Worm (Caenorhabditis elegans) whole organism, late embryonic: ENCODE measurements around the gene T12E12.6.

Experiments
- C08G9.2 ChIP-seq: sonication (generic microtip); optimal IDR thresholded peaks from 2 replicates; lab custom pipeline; 2016; ENCODE audit warnings: mild to moderate bottlenecking, missing genetic modification characterization, moderate library complexity, missing compliant biosample characterization
- F13H6.1 ChIP-seq: sonication (generic microtip); optimal IDR thresholded peaks from 2 replicates; lab custom pipeline; 2016; ENCODE audit warnings: missing genetic modification characterization, missing compliant biosample characterization
- T23F11.4 ChIP-seq: fragments of 200-800 bp; sonication (Bioruptor generic); optimal IDR thresholded peaks from 2 replicates; lab custom pipeline; 2018; ENCODE audit warnings: mild to moderate bottlenecking, missing genetic modification characterization, missing compliant biosample characterization
- ama-1 ChIP-seq: fragments of 150-350 bp; optimal IDR thresholded peaks from 2 replicates; lab custom pipeline; 2014
- ceh-14 ChIP-seq: sonication (generic microtip); optimal IDR thresholded peaks from 2 replicates; lab custom pipeline; 2016; ENCODE audit warnings: missing genotype, missing genetic modification characterization, missing compliant biosample characterization
- ceh-18 ChIP-seq: sonication (generic microtip); optimal IDR thresholded peaks from 2 replicates; lab custom pipeline; 2016; ENCODE audit warnings: missing genetic modification characterization, missing compliant biosample characterization
- ceh-22 ChIP-seq: sonication (generic microtip); optimal IDR thresholded peaks from 2 replicates; lab custom pipeline; 2017; ENCODE audit warnings: missing biosample characterization, missing genetic modification characterization
- ceh-31 ChIP-seq: sonication (generic microtip); optimal IDR thresholded peaks from 2 replicates; lab custom pipeline; 2016; ENCODE audit warnings: missing genetic modification characterization, missing compliant biosample characterization
- ceh-34 ChIP-seq: sonication (generic microtip); optimal IDR thresholded peaks from 2 replicates; lab custom pipeline; 2016; ENCODE audit warnings: mild to moderate bottlenecking, missing genetic modification characterization, missing compliant biosample characterization
- ceh-45 ChIP-seq: fragments of 200-800 bp; sonication (Bioruptor generic); IDR thresholded peaks from 2 replicates; pipeline ENCODE4 v1.3.6; 2022; ENCODE audit warnings: missing genetic modification reagents, missing genetic modification characterization, missing compliant biosample characterization
- ceh-6 ChIP-seq: fragments of 200-800 bp; sonication (Bioruptor generic); optimal IDR thresholded peaks from 2 replicates; lab custom pipeline; 2018; ENCODE audit warnings: mild to moderate bottlenecking, missing genetic modification characterization, missing compliant biosample characterization
- che-1 ChIP-seq: sonication (generic microtip); optimal IDR thresholded peaks from 2 replicates; lab custom pipeline; 2016; ENCODE audit warnings: mild to moderate bottlenecking, missing genetic modification characterization, missing compliant biosample characterization
- elt-2 ChIP-seq: sonication (generic microtip); optimal IDR thresholded peaks from 2 replicates; lab custom pipeline; 2016; ENCODE audit warnings: missing genetic modification reagents, missing genetic modification characterization, missing compliant biosample characterization
- elt-4 ChIP-seq: sonication (generic microtip); optimal IDR thresholded peaks from 2 replicates; lab custom pipeline; 2016; ENCODE audit warnings: missing genetic modification characterization, missing compliant biosample characterization
- fkh-6 ChIP-seq: sonication (generic microtip); optimal IDR thresholded peaks from 2 replicates; lab custom pipeline; 2016; ENCODE audit warnings: missing genetic modification characterization, missing compliant biosample characterization
- hlh-13 ChIP-seq: fragments of 200-800 bp; sonication (Bioruptor generic); optimal IDR thresholded peaks from 2 replicates; lab custom pipeline; 2018; ENCODE audit warnings: mild to moderate bottlenecking, missing genetic modification characterization, missing compliant biosample characterization
- hlh-15 ChIP-seq: sonication (generic microtip); optimal IDR thresholded peaks from 2 replicates; lab custom pipeline; 2016; ENCODE audit warnings: missing genetic modification characterization, missing compliant biosample characterization
- hlh-30 ChIP-seq: sonication (generic microtip); optimal IDR thresholded peaks from 2 replicates; lab custom pipeline; 2017; ENCODE audit warnings: antibody characterized with exemption, missing genetic modification characterization, missing compliant biosample characterization; ENCODE audit not compliant: insufficient read depth
- hlh-6 ChIP-seq: sonication (generic microtip); optimal IDR thresholded peaks from 2 replicates; lab custom pipeline; 2016; ENCODE audit warnings: missing genotype, missing genetic modification characterization, missing compliant biosample characterization
- lin-11 ChIP-seq: fragments of 200-800 bp; sonication (Bioruptor generic); optimal IDR thresholded peaks from 2 replicates; lab custom pipeline; 2018; ENCODE audit warnings: mild to moderate bottlenecking, missing genetic modification characterization, missing compliant biosample characterization
- mec-3 ChIP-seq: sonication (generic microtip); optimal IDR thresholded peaks from 2 replicates; lab custom pipeline; 2016; ENCODE audit warnings: borderline replicate concordance, missing genetic modification characterization, missing compliant biosample characterization
- nhr-11 ChIP-seq: fragments of 150-350 bp; optimal IDR thresholded peaks from 2 replicates; lab custom pipeline; 2014; ENCODE audit warnings: missing biosample characterization, missing genetic modification characterization
- nhr-232 ChIP-seq: sonication (generic microtip); optimal IDR thresholded peaks from 2 replicates; lab custom pipeline; 2016; ENCODE audit warnings: missing genetic modification characterization, missing compliant biosample characterization
- npax-4 ChIP-seq: sonication (generic microtip); optimal IDR thresholded peaks from 2 replicates; lab custom pipeline; 2016; ENCODE audit warnings: missing genetic modification characterization, missing compliant biosample characterization
- rnt-1 ChIP-seq: sonication (generic microtip); optimal IDR thresholded peaks from 2 replicates; lab custom pipeline; 2016; ENCODE audit warnings: missing genetic modification characterization, missing compliant biosample characterization
- sox-4 ChIP-seq: sonication (generic microtip); optimal IDR thresholded peaks from 2 replicates; lab custom pipeline; 2017; ENCODE audit warnings: mild to moderate bottlenecking, missing genetic modification characterization, inconsistent platforms, missing compliant biosample characterization
- syd-9 ChIP-seq: sonication (generic microtip); optimal IDR thresholded peaks from 2 replicates; lab custom pipeline; 2016; ENCODE audit warnings: mild to moderate bottlenecking, missing genetic modification characterization, moderate library complexity, missing compliant biosample characterization
- ttx-3 ChIP-seq: sonication (generic microtip); optimal IDR thresholded peaks from 2 replicates; lab custom pipeline; 2016; ENCODE audit warnings: missing genetic modification reagents, missing genetic modification characterization, missing compliant biosample characterization
- ztf-16 ChIP-seq: sonication (generic microtip); optimal IDR thresholded peaks from 2 replicates; lab custom pipeline; 2017; ENCODE audit warnings: missing genetic modification characterization, missing compliant biosample characterization

Gene T12E12.6

DNA sequence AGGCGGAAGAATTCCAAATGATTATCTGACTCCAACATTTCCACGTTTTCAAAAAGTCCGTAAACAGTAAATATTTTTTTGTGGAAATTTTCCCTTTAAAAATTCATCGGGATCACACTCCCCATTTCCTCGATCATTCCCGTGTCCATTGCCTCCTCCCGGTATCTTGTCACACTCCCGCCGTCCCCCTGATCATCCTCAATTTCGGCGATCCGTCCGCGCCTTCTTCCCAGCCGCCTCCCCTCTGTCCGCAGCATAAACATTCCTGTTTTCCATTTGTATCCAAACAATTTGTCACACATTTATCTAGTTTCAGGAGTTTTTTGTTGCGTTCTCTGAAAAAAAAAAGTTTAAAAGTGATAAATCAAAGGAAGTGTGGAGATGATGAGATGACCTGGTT lies 19.0 kb upstream of the T12E12.6 start:
- TF ChIP-seq hlh-13 (GFP tag; lab: Kevin White, UChicago) (no peak), npax-4 (tag; lab: Kevin White, UChicago) (no peak), ceh-22 (tag; lab: Kevin White, UChicago) (no peak), fkh-6 (tag; lab: Kevin White, UChicago) (no peak), hlh-15 (tag; lab: Kevin White, UChicago) (no peak), lin-11 (tag; lab: Kevin White, UChicago) (no peak), hlh-6 (tag; lab: Kevin White, UChicago) (no peak), ceh-45 (GFP tag; lab: Robert Waterston, UW) (no peak), ttx-3 (tag; lab: Kevin White, UChicago) (no peak)

DNA sequence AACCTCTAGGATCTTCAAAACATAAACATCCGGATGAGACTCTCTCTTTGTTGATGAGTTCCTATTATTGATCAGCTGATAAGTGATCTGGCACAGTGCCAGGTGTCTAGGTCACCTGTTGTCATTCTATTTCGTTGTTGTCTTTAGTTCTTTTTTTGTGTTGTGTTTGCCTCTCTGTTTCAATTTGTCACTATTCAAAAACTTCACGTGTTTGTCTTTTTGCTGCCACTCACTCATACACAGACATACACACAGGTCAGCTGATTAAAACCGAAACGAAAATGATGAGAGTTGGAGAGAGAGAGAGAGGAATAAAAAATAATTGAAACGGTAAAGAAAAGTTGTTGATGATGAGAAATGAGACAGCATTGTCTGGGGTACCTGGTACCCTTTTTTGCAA lies 17.2 kb upstream of the T12E12.6 start:
- TF ChIP-seq ceh-18 (tag; lab: Kevin White, UChicago), result peak; percentile 57
- TF ChIP-seq hlh-30, result peak; percentile 56
- TF ChIP-seq sox-4 (tag; lab: Kevin White, UChicago), result no peak

DNA sequence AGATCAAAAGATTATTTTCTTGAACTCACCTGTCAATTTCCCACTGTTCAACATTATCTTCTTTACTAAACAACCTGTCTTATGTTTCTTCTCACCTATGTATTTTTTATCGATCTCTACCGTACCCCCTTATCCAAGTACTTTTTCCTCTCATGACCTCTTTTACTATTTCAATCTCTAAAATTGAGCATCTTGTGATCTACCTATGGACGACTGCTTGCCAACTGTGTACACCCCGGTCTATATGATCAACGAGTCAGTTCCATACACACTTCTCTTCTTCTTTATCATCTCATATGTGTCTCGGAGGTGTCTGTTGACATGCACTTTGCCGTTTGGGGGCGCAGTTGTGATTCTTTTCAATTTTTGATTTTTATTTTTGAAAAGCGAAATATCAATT lies 16.2 kb upstream of the T12E12.6 start:
- no peak for TF ChIP-seq fkh-6 (tag; lab: Kevin White, UChicago)
- no peak for TF ChIP-seq hlh-6 (tag; lab: Kevin White, UChicago)
- TF ChIP-seq T23F11.4 (GFP tag; lab: Kevin White, UChicago), result no peak
- no peak for TF ChIP-seq ceh-6 (GFP tag; lab: Kevin White, UChicago)
- no peak for TF ChIP-seq ztf-16 (tag; lab: Kevin White, UChicago)
- TF ChIP-seq syd-9 (tag; lab: Kevin White, UChicago), result no peak
- no peak for TF ChIP-seq nhr-232
- TF ChIP-seq rnt-1 (tag; lab: Kevin White, UChicago), result no peak
- no peak for TF ChIP-seq F13H6.1 (tag; lab: Kevin White, UChicago)
- no peak for TF ChIP-seq ama-1 (lab: Kevin White, UChicago)
- TF ChIP-seq, all 69 proteins: peak for 0

DNA sequence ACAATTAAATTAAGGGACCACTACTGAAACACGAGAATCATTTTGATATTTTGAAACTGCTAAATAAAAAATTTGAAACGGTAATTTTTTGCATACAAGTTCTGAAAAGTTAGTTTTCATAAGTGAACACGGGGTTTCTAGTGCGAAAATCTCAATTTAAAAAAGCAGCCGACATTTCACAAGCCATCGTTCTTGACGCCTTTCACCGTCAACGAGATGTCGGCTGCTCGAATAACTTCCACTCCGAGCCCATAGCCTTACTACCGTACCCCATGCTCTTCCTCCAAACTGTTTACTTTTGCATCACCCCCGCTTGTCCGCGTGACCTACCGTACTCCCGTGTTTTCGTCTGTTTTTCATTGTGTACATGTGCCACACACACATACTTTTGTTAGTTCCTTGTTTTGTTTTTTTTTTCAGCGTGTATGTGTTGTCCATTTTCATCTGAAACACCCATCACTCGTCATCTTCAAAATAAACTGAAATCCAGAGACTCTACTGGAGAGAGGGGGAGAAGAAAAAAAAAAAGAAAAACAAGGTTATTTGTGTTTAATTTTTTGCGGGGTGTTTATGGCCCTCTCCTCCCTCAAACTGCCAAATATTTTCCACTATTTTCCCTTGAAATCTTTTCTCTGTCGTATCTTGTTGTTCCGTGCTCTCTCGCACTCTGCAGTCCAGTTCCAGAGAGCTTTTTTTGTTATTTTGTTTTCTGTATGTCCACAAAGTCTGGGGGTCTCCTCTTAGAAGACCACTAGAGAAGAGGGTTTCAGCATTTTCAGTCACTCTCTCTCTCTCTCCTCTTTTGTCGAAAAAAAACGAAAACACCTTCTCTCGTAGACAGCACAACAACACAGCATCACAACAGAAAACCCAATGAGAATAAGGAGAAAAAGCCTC lies 14.3 kb upstream of the T12E12.6 start:
- no peak for TF ChIP-seq ceh-31 (tag; lab: Kevin White, UChicago)
- no peak for TF ChIP-seq nhr-11 (tag; lab: Kevin White, UChicago)
- no peak for TF ChIP-seq mec-3
- TF ChIP-seq ceh-34 (tag; lab: Kevin White, UChicago), result no peak
- peak; percentile 32 for TF ChIP-seq hlh-30
- TF ChIP-seq, all 69 proteins: peak for 1

DNA sequence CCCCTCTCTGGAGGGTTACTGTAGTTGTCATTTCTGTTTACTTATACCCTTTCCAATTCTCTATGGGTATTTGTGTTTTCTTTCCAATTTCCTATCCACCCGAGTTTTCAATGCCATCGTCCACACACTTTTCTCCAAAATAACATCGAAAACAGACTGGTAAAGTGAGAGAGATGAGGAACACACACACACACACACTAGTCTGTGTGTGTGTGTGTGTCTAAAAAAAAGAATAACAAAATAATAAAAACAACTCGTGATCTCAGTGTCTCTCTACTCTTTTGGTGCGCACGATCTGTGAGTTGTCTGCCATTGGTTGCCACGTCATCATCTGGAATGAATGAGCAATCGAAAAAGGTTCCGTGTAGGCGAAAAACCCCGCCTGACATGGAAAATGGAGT lies 12.4 kb upstream of the T12E12.6 start:
- TF ChIP-seq ztf-16 (tag; lab: Kevin White, UChicago) (no peak), elt-2 (tag; lab: Kevin White, UChicago) (peak; percentile 4)
- TF ChIP-seq, all 69 proteins: peak for 1

DNA sequence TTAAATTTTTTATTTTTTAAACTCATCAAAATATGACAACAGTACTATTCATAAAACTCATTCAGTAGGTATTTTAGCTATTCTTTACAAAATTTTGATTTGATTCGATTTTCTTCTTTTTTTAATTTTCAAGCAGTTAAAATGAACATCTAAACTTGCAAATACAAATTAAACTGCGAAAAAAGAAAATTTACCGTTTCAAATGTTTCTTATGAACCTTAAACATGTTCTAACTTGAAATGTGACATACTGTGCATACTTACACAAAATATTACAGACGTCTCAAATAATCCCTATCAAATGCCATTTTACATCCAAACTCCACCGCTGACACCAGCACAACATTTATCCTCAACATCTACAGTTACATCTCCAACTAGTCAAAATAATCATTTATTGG lies 10.5 kb upstream of the T12E12.6 start, which contains the start of gene fkh-7:
Gene fkh-7 (plus strand): TSS at position 301 of the 400 bp plus-strand sequence.
- no peak for TF ChIP-seq nhr-11 (tag; lab: Kevin White, UChicago)
- TF ChIP-seq ceh-34 (tag; lab: Kevin White, UChicago), result no peak
- no peak for TF ChIP-seq elt-4 (tag; lab: Kevin White, UChicago)
- TF ChIP-seq che-1 (tag; lab: Kevin White, UChicago), result no peak
- TF ChIP-seq mec-3, result no peak
- TF ChIP-seq ceh-14, result no peak
- no peak for TF ChIP-seq C08G9.2
